Worm (Caenorhabditis elegans): ENCODE results near the gene F54H12.7.

Gene F54H12.7

DNA sequence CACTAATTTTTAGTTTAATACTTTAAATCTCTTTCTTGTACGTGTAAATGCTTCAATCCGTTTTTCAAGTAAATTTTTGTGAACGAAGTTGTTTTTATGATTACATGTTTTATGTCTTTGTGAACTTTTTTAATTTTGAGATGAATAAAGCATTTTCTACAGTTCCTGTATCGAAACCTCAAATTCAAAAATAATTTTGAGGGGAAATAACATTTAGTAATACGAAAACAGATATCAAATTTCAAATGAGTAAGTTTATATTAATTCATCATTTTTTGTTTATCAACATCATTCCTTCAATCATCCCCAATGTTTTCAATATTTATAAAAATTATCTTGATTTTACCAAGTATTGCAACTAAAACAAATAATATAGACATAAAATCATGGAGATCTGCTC lies 31.6 kb upstream of the F54H12.7 start, which contains the start of gene C29E4.10:
Gene C29E4.10, plus strand, starts transcription at position 301 of the 400 bp plus-strand sequence.
- TF ChIP-seq ceh-13 (GFP tag; optimal IDR thresholded peaks at IDR 0.05): no peak

DNA sequence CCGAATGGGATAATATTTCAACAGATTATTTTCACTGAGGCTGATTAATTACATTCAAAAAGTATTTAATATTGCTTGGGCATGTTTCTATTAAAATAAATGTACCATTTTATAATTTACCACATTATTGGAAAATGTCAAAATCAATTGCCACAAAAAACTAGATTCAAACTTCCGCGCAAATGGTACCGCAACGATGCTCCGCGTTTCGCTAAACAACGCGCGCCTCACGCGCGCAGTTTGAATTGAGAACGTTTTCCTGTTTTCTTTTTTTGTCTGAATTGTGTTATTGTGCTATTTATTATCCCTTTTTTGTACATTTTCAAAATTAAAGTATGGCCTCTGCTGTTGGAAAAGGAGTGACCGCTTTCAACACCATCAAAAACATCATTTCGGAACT lies 28.3 kb upstream of the F54H12.7 start, which contains the start of gene C29E4.12:
Gene C29E4.12, plus strand, starts transcription at position 333 of the 400 bp plus-strand sequence.
- TF ChIP-seq tra-4 (tag; optimal IDR thresholded peaks at IDR 0.05) (no peak), sea-1 (GFP tag; conservative IDR thresholded peaks at IDR 0.05) (no peak), scrt-1 (GFP tag; IDR thresholded peaks at IDR 0.05) (no peak), ama-1 (optimal IDR thresholded peaks at IDR 0.05) (no peak), flt-1 (GFP tag; IDR thresholded peaks at IDR 0.05) (no peak), hmbx-1 (tag; optimal IDR thresholded peaks at IDR 0.05) (no peak), hnd-1 (tag; optimal IDR thresholded peaks at IDR 0.05) (no peak), hmg-4 (GFP tag; optimal IDR thresholded peaks at IDR 0.05) (no peak)

DNA sequence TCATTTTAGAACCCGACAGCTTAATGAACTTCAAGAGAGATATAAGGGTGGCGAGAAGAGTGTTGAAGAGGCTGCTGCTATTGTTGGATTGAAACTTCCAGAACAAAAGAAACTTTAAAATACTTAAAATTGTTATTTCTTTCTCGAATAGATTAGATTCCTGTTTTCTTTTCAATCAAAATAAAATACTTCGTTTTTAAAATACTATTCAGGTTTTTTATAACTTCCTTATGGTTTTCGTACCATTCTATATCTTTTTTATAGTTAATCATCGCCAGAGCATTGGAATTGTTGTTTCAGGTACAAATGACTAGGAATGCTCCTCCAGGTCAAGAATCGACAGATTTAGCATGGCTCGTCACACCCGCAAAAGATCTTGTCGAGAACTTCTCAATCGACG lies 27.7 kb upstream of the F54H12.7 start, which contains the start of gene kle-2:
Gene kle-2, plus strand, starts transcription at position 301 of the 400 bp plus-strand sequence.
- TF ChIP-seq aly-1 (tag; optimal IDR thresholded peaks at IDR 0.05) (no peak), tra-4 (tag; optimal IDR thresholded peaks at IDR 0.05) (no peak), flt-1 (GFP tag; IDR thresholded peaks at IDR 0.05) (no peak)

DNA sequence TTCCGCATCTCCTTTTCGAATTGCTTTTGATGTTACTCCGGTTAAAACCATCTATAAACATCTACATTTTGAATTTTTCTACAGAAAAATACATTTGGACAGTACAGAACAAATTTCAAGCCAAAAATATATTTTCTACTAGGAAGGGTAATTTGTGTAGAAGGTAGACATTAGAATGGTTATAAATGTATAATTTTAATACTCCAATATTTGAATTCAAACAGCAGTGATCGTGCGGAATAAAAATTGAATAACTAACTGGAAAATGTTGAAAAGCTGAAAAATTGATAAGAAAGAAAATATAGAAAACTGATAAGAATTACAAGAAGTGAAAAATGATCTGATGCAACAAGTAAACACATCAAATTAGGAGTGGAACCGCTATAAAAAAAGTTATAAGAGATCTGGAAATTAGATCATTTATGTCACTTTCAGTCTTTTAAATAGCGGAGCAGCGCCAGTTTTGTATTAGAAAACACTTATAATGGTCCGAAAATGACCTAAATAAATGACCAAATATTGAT lies 22.1 kb upstream of the F54H12.7 start, which contains the start of gene gsto-1:
Gene gsto-1, minus strand, starts transcription at position 51 of the 524 bp plus-strand sequence.
- TF ChIP-seq ets-7 (tag; optimal IDR thresholded peaks at IDR 0.05): no peak

DNA sequence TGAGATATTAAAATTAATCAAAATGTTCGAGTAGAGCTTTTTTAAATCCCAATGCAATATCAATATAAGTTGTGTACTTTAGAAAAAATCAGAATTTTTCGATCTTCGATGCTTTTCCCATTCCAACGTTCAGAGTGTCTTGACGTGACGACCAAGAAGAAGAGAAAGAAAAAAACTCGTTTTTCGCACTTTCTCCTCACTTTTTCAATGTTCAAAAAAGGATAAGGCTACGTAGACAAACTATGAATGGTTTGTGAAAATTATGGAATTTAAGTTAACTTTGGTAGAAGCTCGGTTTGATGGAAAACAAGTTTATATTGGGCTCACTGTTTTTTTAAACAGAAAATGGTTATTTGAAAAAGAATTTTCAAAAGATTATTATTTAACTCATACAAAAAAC lies 21.5 kb upstream of the F54H12.7 start:
- TF ChIP-seq sea-1 (GFP tag; conservative IDR thresholded peaks at IDR 0.05): no peak
- no peak for TF ChIP-seq flt-1 (GFP tag; IDR thresholded peaks at IDR 0.05)
- no peak for TF ChIP-seq aly-1 (tag; optimal IDR thresholded peaks at IDR 0.05)
- TF ChIP-seq tra-4 (tag; optimal IDR thresholded peaks at IDR 0.05): no peak
- TF ChIP-seq hmbx-1 (tag; optimal IDR thresholded peaks at IDR 0.05): no peak
- no peak for TF ChIP-seq hmg-4 (GFP tag; optimal IDR thresholded peaks at IDR 0.05)
- no peak for TF ChIP-seq tbx-11 (GFP tag; IDR thresholded peaks at IDR 0.05)
- no peak for TF ChIP-seq tbx-37 (GFP tag; conservative IDR thresholded peaks at IDR 0.05)
- TF ChIP-seq ceh-13 (GFP tag; optimal IDR thresholded peaks at IDR 0.05): no peak
- no peak for TF ChIP-seq ama-1 (optimal IDR thresholded peaks at IDR 0.05)
- TF ChIP-seq pes-1 (GFP tag; IDR thresholded peaks at IDR 0.05): no peak
- TF ChIP-seq F13C5.2 (tag; optimal IDR thresholded peaks at IDR 0.05): no peak
- no peak for TF ChIP-seq hnd-1 (tag; optimal IDR thresholded peaks at IDR 0.05)
- no peak for TF ChIP-seq B0310.2 (tag; optimal IDR thresholded peaks at IDR 0.05)
- TF ChIP-seq ceh-36 (tag; optimal IDR thresholded peaks at IDR 0.05): no peak

DNA sequence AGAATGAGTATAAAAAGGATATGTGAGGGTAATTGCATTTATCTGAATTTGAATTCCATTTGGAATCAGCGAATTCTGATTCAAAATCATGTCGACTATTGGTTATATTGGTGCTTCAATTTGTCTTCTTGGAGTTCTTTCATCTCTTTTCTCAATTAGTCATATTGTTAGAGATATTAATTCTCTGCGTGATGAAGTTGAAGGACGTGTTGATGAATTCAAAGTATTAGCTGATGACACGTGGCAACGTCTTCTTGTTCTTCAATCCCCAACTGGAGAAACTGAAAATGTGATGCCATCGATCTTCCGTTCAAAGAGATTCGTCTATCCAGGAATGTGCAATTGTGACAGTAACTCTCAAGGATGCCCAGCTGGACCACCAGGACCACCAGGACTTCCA lies 20.3 kb upstream of the F54H12.7 start, which contains the start of gene col-90:
Gene col-90, plus strand, starts transcription at position 37 of the 400 bp plus-strand sequence.
- TF ChIP-seq ets-7 (tag; optimal IDR thresholded peaks at IDR 0.05): no peak
- no peak for TF ChIP-seq scrt-1 (GFP tag; IDR thresholded peaks at IDR 0.05)
- TF ChIP-seq sea-1 (GFP tag; conservative IDR thresholded peaks at IDR 0.05): no peak
- no peak for TF ChIP-seq F13C5.2 (tag; optimal IDR thresholded peaks at IDR 0.05)
- no peak for TF ChIP-seq ceh-36 (tag; optimal IDR thresholded peaks at IDR 0.05)
- no peak for TF ChIP-seq hmbx-1 (tag; optimal IDR thresholded peaks at IDR 0.05)
- no peak for TF ChIP-seq hnd-1 (tag; optimal IDR thresholded peaks at IDR 0.05)

DNA sequence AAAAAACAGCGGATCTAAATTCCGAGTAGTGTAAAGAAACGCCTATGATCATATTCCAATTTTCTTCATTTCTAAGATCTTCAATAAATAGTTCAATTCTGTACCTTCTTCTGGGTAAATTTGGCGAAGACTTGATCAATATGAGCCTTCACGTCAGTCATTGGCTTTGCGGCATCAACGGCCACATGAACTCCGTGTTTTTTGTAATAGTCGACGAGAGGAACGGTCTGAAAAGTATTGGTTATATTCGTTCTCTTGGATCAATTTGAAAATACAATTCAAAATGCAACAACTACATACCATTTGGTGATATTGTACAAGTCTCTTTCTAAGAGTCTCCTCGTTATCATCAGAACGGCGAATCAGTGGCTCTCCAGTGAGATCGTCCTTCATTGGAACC lies 18.7 kb upstream of the F54H12.7 start:
- TF ChIP-seq hmg-4 (GFP tag; optimal IDR thresholded peaks at IDR 0.05) (no peak), B0310.2 (tag; optimal IDR thresholded peaks at IDR 0.05) (no peak), ets-7 (tag; optimal IDR thresholded peaks at IDR 0.05) (no peak), tra-4 (tag; optimal IDR thresholded peaks at IDR 0.05) (no peak), scrt-1 (GFP tag; IDR thresholded peaks at IDR 0.05) (no peak), flt-1 (GFP tag; IDR thresholded peaks at IDR 0.05) (no peak), hmbx-1 (tag; optimal IDR thresholded peaks at IDR 0.05) (no peak), ceh-13 (GFP tag; optimal IDR thresholded peaks at IDR 0.05) (no peak), ama-1 (optimal IDR thresholded peaks at IDR 0.05) (no peak), tbx-11 (GFP tag; IDR thresholded peaks at IDR 0.05) (no peak)

DNA sequence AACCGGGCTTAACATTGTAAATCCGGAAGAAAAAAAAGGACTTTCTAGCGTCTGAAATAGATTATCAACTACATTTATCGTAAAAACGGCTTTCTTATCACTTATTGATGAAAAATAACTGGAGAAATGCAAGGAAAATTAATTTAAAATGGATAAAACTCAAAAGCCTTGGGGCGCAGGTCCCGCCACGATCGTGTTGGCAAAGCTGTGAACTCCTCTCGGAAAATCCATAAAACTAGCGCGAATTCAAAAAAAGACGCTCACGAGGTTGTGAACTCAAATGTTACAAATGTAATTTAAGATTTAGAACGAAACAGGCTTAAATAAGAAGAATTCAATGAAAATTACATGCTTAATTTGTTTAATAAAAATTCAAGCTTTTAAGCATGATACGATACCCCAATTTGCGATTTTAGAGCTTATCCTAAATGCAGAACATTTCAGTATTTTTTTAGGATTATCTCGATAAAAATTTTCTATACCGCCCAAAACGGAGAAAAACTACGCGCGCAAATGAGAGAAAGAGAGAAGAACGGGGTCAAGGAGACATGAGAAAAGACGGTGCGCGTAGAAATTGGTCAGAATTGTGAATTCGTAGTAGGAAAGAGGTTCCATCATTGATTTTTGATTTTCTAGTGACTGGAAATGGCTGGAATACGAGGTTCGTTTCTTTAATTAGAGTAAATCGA lies 16.9 kb upstream of the F54H12.7 start, which contains the start of gene C29E4.15:
Gene C29E4.15, plus strand, starts transcription at position 547 of the 689 bp plus-strand sequence.
- no peak for TF ChIP-seq ets-7 (tag; optimal IDR thresholded peaks at IDR 0.05)
- TF ChIP-seq tbx-37 (GFP tag; conservative IDR thresholded peaks at IDR 0.05): no peak
- TF ChIP-seq ama-1 (optimal IDR thresholded peaks at IDR 0.05): no peak
- TF ChIP-seq ceh-13 (GFP tag; optimal IDR thresholded peaks at IDR 0.05): no peak
- TF ChIP-seq F13C5.2 (tag; optimal IDR thresholded peaks at IDR 0.05): no peak
- TF ChIP-seq ceh-36 (tag; optimal IDR thresholded peaks at IDR 0.05): no peak
- no peak for TF ChIP-seq aly-1 (tag; optimal IDR thresholded peaks at IDR 0.05)
- no peak for TF ChIP-seq scrt-1 (GFP tag; IDR thresholded peaks at IDR 0.05)
- TF ChIP-seq flt-1 (GFP tag; IDR thresholded peaks at IDR 0.05): no peak
- no peak for TF ChIP-seq hmg-4 (GFP tag; optimal IDR thresholded peaks at IDR 0.05)
- TF ChIP-seq hnd-1 (tag; optimal IDR thresholded peaks at IDR 0.05): no peak
- no peak for TF ChIP-seq tbx-11 (GFP tag; IDR thresholded peaks at IDR 0.05)
- no peak for TF ChIP-seq hmbx-1 (tag; optimal IDR thresholded peaks at IDR 0.05)
- TF ChIP-seq tra-4 (tag; optimal IDR thresholded peaks at IDR 0.05): no peak
- TF ChIP-seq pes-1 (GFP tag; IDR thresholded peaks at IDR 0.05): no peak
- no peak for TF ChIP-seq sea-1 (GFP tag; conservative IDR thresholded peaks at IDR 0.05)

All from whole organism, early embryonic.